Fruit fly (Drosophila melanogaster) whole organism, embryonic: ENCODE measurements around the gene Obp19c.

Experiments used
- BEAF-32 ChIP-seq: fragments of 200-800 bp; sonication (Bioruptor generic); optimal IDR thresholded peaks from 3 replicates; lab custom pipeline; 2017; ENCODE audit warnings: missing biosample characterization, missing genetic modification characterization, mild to moderate bottlenecking, moderate library complexity, missing genetic modification reagents
- CG11085 ChIP-seq: fragments of 200-800 bp; sonication (Bioruptor generic); IDR thresholded peaks from 2 replicates; pipeline ENCODE4 v1.3.6; 2022; ENCODE audit warnings: missing biosample characterization, missing genetic modification characterization
- CG11695 ChIP-seq: fragments of 200-800 bp; sonication (Bioruptor generic); IDR thresholded peaks from 3 replicates; pipeline ENCODE4 v1.3.6; 2022; ENCODE audit warnings: missing biosample characterization, missing genetic modification characterization
- CG12155 ChIP-seq: fragments of 200-800 bp; sonication (Bioruptor generic); optimal IDR thresholded peaks from 3 replicates; lab custom pipeline; 2016; ENCODE audit warnings: missing biosample characterization, missing genetic modification characterization
- CG12744 ChIP-seq: fragments of 200-800 bp; sonication (Bioruptor generic); optimal IDR thresholded peaks from 2 replicates; lab custom pipeline; 2016; ENCODE audit warnings: missing biosample characterization, missing genetic modification characterization
- CG12769 ChIP-seq: fragments of 200-800 bp; sonication (Bioruptor generic); optimal IDR thresholded peaks from 2 replicates; lab custom pipeline; 2019; ENCODE audit warnings: missing biosample characterization, mild to moderate bottlenecking, missing genetic modification characterization, moderate library complexity
- CG13624 ChIP-seq: fragments of 200-800 bp; sonication (Bioruptor generic); optimal IDR thresholded peaks from 2 replicates; lab custom pipeline; 2016; ENCODE audit warnings: missing biosample characterization, missing genetic modification characterization
- CG13775 ChIP-seq: fragments of 200-800 bp; sonication (Bioruptor generic); optimal IDR thresholded peaks from 3 replicates; lab custom pipeline; 2017; ENCODE audit warnings: missing biosample characterization, mild to moderate bottlenecking, missing genetic modification characterization
- CG14710 ChIP-seq: fragments of 200-800 bp; sonication (Bioruptor generic); optimal IDR thresholded peaks from 3 replicates; lab custom pipeline; 2019; ENCODE audit warnings: missing biosample characterization, mild to moderate bottlenecking, missing genetic modification characterization, moderate library complexity
- CG1603 ChIP-seq: fragments of 200-800 bp; sonication (Bioruptor generic); optimal IDR thresholded peaks from 2 replicates; lab custom pipeline; 2019; ENCODE audit warnings: missing biosample characterization, mild to moderate bottlenecking, missing genetic modification characterization, moderate library complexity
- CG1647 ChIP-seq: fragments of 200-800 bp; sonication (Bioruptor generic); optimal IDR thresholded peaks from 3 replicates; lab custom pipeline; 2016; ENCODE audit warnings: missing biosample characterization, missing genetic modification characterization
- CG17186 ChIP-seq: fragments of 200-800 bp; sonication (Bioruptor generic); optimal IDR thresholded peaks from 3 replicates; lab custom pipeline; 2017; ENCODE audit warnings: missing biosample characterization, missing genetic modification reagents, missing genetic modification characterization
- CG31388 ChIP-seq: fragments of 200-800 bp; sonication (Bioruptor generic); optimal IDR thresholded peaks from 2 replicates; lab custom pipeline; 2016; ENCODE audit warnings: missing biosample characterization, missing genetic modification characterization
- CG32772 ChIP-seq: fragments of 200-800 bp; sonication (Bioruptor generic); IDR thresholded peaks from 2 replicates; pipeline ENCODE4 v1.3.6; 2022; ENCODE audit warnings: missing biosample characterization, missing genetic modification characterization
- CG6689 ChIP-seq: fragments of 200-800 bp; sonication (Bioruptor generic); IDR thresholded peaks from 2 replicates; pipeline ENCODE4 v1.3.6; 2022; ENCODE audit warnings: missing biosample characterization, missing genetic modification characterization
- CG7357 ChIP-seq: fragments of 200-800 bp; sonication (Bioruptor generic); IDR thresholded peaks from 3 replicates; pipeline ENCODE4 v1.3.6; 2022; ENCODE audit warnings: missing biosample characterization, missing genetic modification characterization
- CG7745 ChIP-seq: fragments of 200-800 bp; sonication (Bioruptor generic); optimal IDR thresholded peaks from 2 replicates; lab custom pipeline; 2018; ENCODE audit warnings: missing biosample characterization, mild to moderate bottlenecking, missing genetic modification characterization, moderate library complexity
- D19B ChIP-seq: fragments of 200-800 bp; sonication (Bioruptor generic); optimal IDR thresholded peaks from 2 replicates; lab custom pipeline; 2017; ENCODE audit warnings: missing biosample characterization, mild to moderate bottlenecking, missing genetic modification characterization
- Dbx ChIP-seq: fragments of 200-800 bp; sonication (Bioruptor generic); IDR thresholded peaks from 3 replicates; pipeline ENCODE4 v1.3.6; 2022; ENCODE audit warnings: missing biosample characterization, missing genetic modification characterization
- Dfd ChIP-seq, 2 experiments: fragments of >200 bp; optimal IDR thresholded peaks; 2 replicates each; lab custom pipeline; 2017; ENCODE audit warnings: missing biosample characterization in 2 of 2, missing genetic modification characterization in 2 of 2
- Dref ChIP-seq: fragments of 200-800 bp; sonication (Bioruptor generic); IDR thresholded peaks from 2 replicates; pipeline ENCODE4 v1.3.6; 2022; ENCODE audit warnings: missing biosample characterization, missing genetic modification characterization
- E2f1 ChIP-seq: fragments of 200-800 bp; sonication (Bioruptor generic); IDR thresholded peaks from 2 replicates; pipeline ENCODE4 v1.3.6; 2022; ENCODE audit warnings: missing biosample characterization, missing genetic modification characterization
- Elba2 ChIP-seq: fragments of 200-800 bp; sonication (Bioruptor generic); optimal IDR thresholded peaks from 3 replicates; lab custom pipeline; 2016; ENCODE audit warnings: missing biosample characterization, missing genetic modification characterization
- HLH3B ChIP-seq: fragments of 200-800 bp; sonication (Bioruptor generic); IDR thresholded peaks from 2 replicates; pipeline ENCODE4 v1.3.6; 2022; ENCODE audit warnings: missing biosample characterization, missing genetic modification characterization
- HmgD ChIP-seq: fragments of 200-800 bp; sonication (Bioruptor generic); optimal IDR thresholded peaks from 3 replicates; lab custom pipeline; 2016; ENCODE audit warnings: missing biosample characterization, missing genetic modification characterization
- Hmr ChIP-seq: fragments of 200-800 bp; sonication (Bioruptor generic); optimal IDR thresholded peaks from 3 replicates; lab custom pipeline; 2017; ENCODE audit warnings: mild to moderate bottlenecking, missing biosample characterization, missing genetic modification reagents, missing genetic modification characterization
- Med ChIP-seq: fragments of 200-800 bp; sonication (Bioruptor generic); peaks from one replicate; lab custom pipeline; 2016; ENCODE audit warnings: missing biosample characterization, missing genetic modification characterization, mild to moderate bottlenecking, inconsistent platforms, moderate library complexity
- Xbp1 ChIP-seq: fragments of 200-800 bp; sonication (Bioruptor generic); optimal IDR thresholded peaks from 3 replicates; lab custom pipeline; 2016; ENCODE audit warnings: missing biosample characterization, mild to moderate bottlenecking, missing genetic modification characterization
- ab ChIP-seq: fragments of 200-800 bp; sonication (Bioruptor generic); optimal IDR thresholded peaks from 2 replicates; lab custom pipeline; 2016; ENCODE audit warnings: missing biosample characterization, missing genetic modification characterization
- abd-A ChIP-seq: fragments of 200-800 bp; sonication (Bioruptor generic); optimal IDR thresholded peaks from 3 replicates; lab custom pipeline; 2019; ENCODE audit warnings: missing biosample characterization, mild to moderate bottlenecking, missing genetic modification characterization, moderate library complexity
- aop ChIP-seq: fragments of 200-800 bp; sonication (Bioruptor generic); IDR thresholded peaks from 2 replicates; pipeline ENCODE4 v1.3.6; 2022; ENCODE audit warnings: missing biosample characterization, missing genetic modification characterization
- bowl ChIP-seq: fragments of 200-800 bp; sonication (Bioruptor generic); IDR thresholded peaks from 2 replicates; pipeline ENCODE4 v1.3.6; 2022; ENCODE audit warnings: missing biosample characterization, missing genetic modification characterization
- ewg ChIP-seq: fragments of 200-800 bp; sonication (Bioruptor generic); optimal IDR thresholded peaks from 3 replicates; lab custom pipeline; 2017; ENCODE audit warnings: mild to moderate bottlenecking, missing biosample characterization, missing genetic modification reagents, missing genetic modification characterization
- fd64A ChIP-seq: fragments of 200-800 bp; sonication (Bioruptor generic); optimal IDR thresholded peaks from 3 replicates; lab custom pipeline; 2018; ENCODE audit warnings: missing biosample characterization, mild to moderate bottlenecking, missing genetic modification characterization
- gcm ChIP-seq: fragments of 200-800 bp; sonication (Bioruptor generic); optimal IDR thresholded peaks from 2 replicates; lab custom pipeline; 2019; ENCODE audit warnings: missing biosample characterization, mild to moderate bottlenecking, missing genetic modification characterization, moderate library complexity
- grn ChIP-seq: fragments of 200-800 bp; sonication (Bioruptor generic); optimal IDR thresholded peaks from 3 replicates; lab custom pipeline; 2017; ENCODE audit warnings: missing biosample characterization, missing genetic modification characterization
- gro ChIP-seq: fragments of 200-800 bp; sonication (Bioruptor generic); optimal IDR thresholded peaks from 2 replicates; lab custom pipeline; 2016; ENCODE audit warnings: missing biosample characterization, missing genetic modification characterization
- lmd ChIP-seq: fragments of 200-800 bp; sonication (Bioruptor generic); IDR thresholded peaks from 2 replicates; pipeline ENCODE4 v1.3.6; 2022; ENCODE audit warnings: missing biosample characterization, missing genetic modification characterization
- lov ChIP-seq, 2 experiments: fragments of 200-800 bp in 1 of 2; fragments of >200 bp in 1 of 2; sonication (Bioruptor generic) in 1 of 2; IDR thresholded peaks in 1 of 2; optimal IDR thresholded peaks in 1 of 2; 2 replicates in 1 of 2; 3 replicates in 1 of 2; pipeline versions ENCODE4 v1.3.6 to Lab custom; 2017 to 2022; ENCODE audit warnings: missing biosample characterization in 1 of 2, missing genetic modification characterization in 1 of 2
- org-1 ChIP-seq: fragments of 200-800 bp; sonication (Bioruptor generic); optimal IDR thresholded peaks from 2 replicates; lab custom pipeline; 2017; ENCODE audit warnings: missing biosample characterization, missing genetic modification characterization
- otp ChIP-seq: fragments of 200-800 bp; sonication (Bioruptor generic); IDR thresholded peaks from 3 replicates; pipeline ENCODE4, ENCODE4 v1.3.6; 2022; ENCODE audit warnings: missing biosample characterization, missing genetic modification characterization
- pzg ChIP-seq: fragments of 200-800 bp; sonication (Bioruptor generic); optimal IDR thresholded peaks from 3 replicates; lab custom pipeline; 2018; ENCODE audit warnings: missing biosample characterization, mild to moderate bottlenecking, missing genetic modification characterization, moderate library complexity
- rib ChIP-seq: fragments of 200-800 bp; sonication (Bioruptor generic); IDR thresholded peaks from 2 replicates; pipeline ENCODE4 v1.3.6; 2022; ENCODE audit warnings: missing biosample characterization, missing genetic modification characterization
- scrt ChIP-seq: fragments of 200-800 bp; sonication (Bioruptor generic); optimal IDR thresholded peaks from 2 replicates; lab custom pipeline; 2018; ENCODE audit warnings: missing biosample characterization, mild to moderate bottlenecking, missing genetic modification characterization, moderate library complexity
- sim ChIP-seq: fragments of 200-800 bp; sonication (Bioruptor generic); IDR thresholded peaks from 2 replicates; pipeline ENCODE4 v1.3.6; 2022; ENCODE audit warnings: missing biosample characterization, missing genetic modification characterization
- sisA ChIP-seq: fragments of 200-800 bp; sonication (Bioruptor generic); IDR thresholded peaks from 2 replicates; pipeline ENCODE4 v1.3.6; 2022; ENCODE audit warnings: missing biosample characterization, missing genetic modification characterization
- slbo ChIP-seq: fragments of 200-800 bp; sonication (Bioruptor generic); IDR thresholded peaks from 2 replicates; pipeline ENCODE4 v1.3.6; 2022; ENCODE audit warnings: missing biosample characterization, missing genetic modification characterization
- slou ChIP-seq: fragments of 200-800 bp; sonication (Bioruptor generic); optimal IDR thresholded peaks from 3 replicates; lab custom pipeline; 2016; ENCODE audit warnings: missing biosample characterization, missing genetic modification characterization
- sna ChIP-seq: fragments of 200-800 bp; sonication (Bioruptor generic); IDR thresholded peaks from 2 replicates; pipeline ENCODE4 v1.3.6; 2022; ENCODE audit warnings: missing biosample characterization, missing genetic modification characterization; ENCODE audit not compliant: partially characterized antibody
- sqz ChIP-seq: fragments of 200-800 bp; sonication (Bioruptor generic); optimal IDR thresholded peaks from 3 replicates; lab custom pipeline; 2018; ENCODE audit warnings: missing biosample characterization, mild to moderate bottlenecking, missing genetic modification characterization
- toy ChIP-seq: fragments of 200-800 bp; sonication (Bioruptor generic); IDR thresholded peaks from 2 replicates; pipeline ENCODE4 v1.3.6; 2022; ENCODE audit warnings: missing biosample characterization, missing genetic modification characterization
- unc-4 ChIP-seq: fragments of 200-800 bp; sonication (Bioruptor generic); IDR thresholded peaks from 2 replicates; pipeline ENCODE4 v1.3.6; 2022; ENCODE audit warnings: missing biosample characterization, missing genetic modification characterization; ENCODE audit not compliant: partially characterized antibody

The Obp19c gene

dm6 chrX:20391230-20391629, 27.5 kb downstream of the Obp19c start (continued):
- TF ChIP-seq CG17186 = peak; percentile 16
- TF ChIP-seq CG31388 (GFP tag; lab: Kevin White, UChicago) = no peak
- no peak for TF ChIP-seq CG12155 (GFP tag; lab: Kevin White, UChicago)
- no peak for TF ChIP-seq D19B (GFP tag; lab: Kevin White, UChicago)
- TF ChIP-seq slou (GFP tag; lab: Kevin White, UChicago) = no peak
- no peak for TF ChIP-seq grn (GFP tag; lab: Kevin White, UChicago)
- TF ChIP-seq CG11085 (GFP tag; lab: Robert Waterston, UW) = no peak
- TF ChIP-seq CG12769 (tag; lab: Kevin White, UChicago) = no peak
- no peak for TF ChIP-seq Dfd (GFP tag; optimal IDR thresholded peaks at IDR 0.05; lab: Kevin White, UChicago)
- TF ChIP-seq Elba2 (GFP tag; lab: Kevin White, UChicago) = no peak
- TF ChIP-seq CG6689 (GFP tag; lab: Robert Waterston, UW) = no peak
- no peak for TF ChIP-seq Med (GFP tag; lab: Kevin White, UChicago)
- 0 out of 2 replicates have a peak, but pooled peaks have one; percentile 16 for TF ChIP-seq unc-4 (GFP tag; lab: Robert Waterston, UW)
- no peak for TF ChIP-seq sna (GFP tag; lab: Robert Waterston, UW)
- no peak for TF ChIP-seq bowl
- peak; percentile 36; the same call in 1 of the 2 replicates for TF ChIP-seq Dref (GFP tag; lab: Robert Waterston, UW)
- TF ChIP-seq BEAF-32 = peak; percentile 39
- TF ChIP-seq CG14710 (tag; lab: Kevin White, UChicago) = peak; percentile 35
- TF ChIP-seq CG12744 = no peak
- TF ChIP-seq ab (GFP tag; lab: Kevin White, UChicago) = no peak
- TF ChIP-seq E2f1 = no peak
- no peak for TF ChIP-seq CG7745
- TF ChIP-seq ewg (GFP tag; lab: Kevin White, UChicago) = no peak
- no peak for TF ChIP-seq Dbx (GFP tag; lab: Robert Waterston, UW)
- TF ChIP-seq toy (GFP tag; lab: Robert Waterston, UW) = no peak
- no peak for TF ChIP-seq otp (GFP tag; lab: Robert Waterston, UW)
- TF ChIP-seq scrt (GFP tag; lab: Kevin White, UChicago) = no peak
- no peak for TF ChIP-seq abd-A (tag; lab: Kevin White, UChicago)
- TF ChIP-seq Xbp1 (GFP tag; lab: Kevin White, UChicago) = no peak
- no peak for TF ChIP-seq gcm
- no peak for TF ChIP-seq CG7357 (GFP tag; lab: Robert Waterston, UW)
- TF ChIP-seq HmgD = peak; percentile 11
- TF ChIP-seq org-1 (GFP tag; lab: Kevin White, UChicago) = no peak
- TF ChIP-seq fd64A = no peak
- no peak for TF ChIP-seq sqz
- TF ChIP-seq sisA (GFP tag; lab: Robert Waterston, UW) = no peak
- TF ChIP-seq CG11695 (GFP tag; lab: Robert Waterston, UW) = no peak
- no peak for TF ChIP-seq rib (GFP tag; lab: Robert Waterston, UW)
- no peak for TF ChIP-seq CG32772 (GFP tag; lab: Robert Waterston, UW)
- TF ChIP-seq pzg = peak; percentile 75
- no peak for TF ChIP-seq lmd (GFP tag; lab: Robert Waterston, UW)
- TF ChIP-seq CG1603 (tag; lab: Kevin White, UChicago) = peak; percentile 78
- no peak for TF ChIP-seq lov (optimal IDR thresholded peaks at IDR 0.05; lab: Kevin White, UChicago)
- TF ChIP-seq lov (GFP tag; IDR thresholded peaks at IDR 0.05; lab: Robert Waterston, UW) = no peak
- no peak for TF ChIP-seq CG13624 (GFP tag; lab: Kevin White, UChicago)
- TF ChIP-seq aop (GFP tag; lab: Robert Waterston, UW) = no peak
- no peak for TF ChIP-seq CG1647
- no peak for TF ChIP-seq Hmr (GFP tag; lab: Kevin White, UChicago)
- TF ChIP-seq HLH3B (GFP tag; lab: Robert Waterston, UW) = no peak
- no peak for TF ChIP-seq slbo (GFP tag; lab: Robert Waterston, UW)
- TF ChIP-seq sim (GFP tag; lab: Robert Waterston, UW) = no peak
- TF ChIP-seq CG13775 (GFP tag; lab: Kevin White, UChicago) = no peak
- TF ChIP-seq gro (GFP tag; lab: Kevin White, UChicago) = no peak
